Fruit fly (Drosophila melanogaster) whole organism, embryonic: ENCODE measurements around the gene Iyd.

Experiments
- ATbp ChIP-seq: fragments of 200-800 bp; sonication (Bioruptor generic); optimal IDR thresholded peaks from 2 replicates; lab custom pipeline; 2017; ENCODE audit warnings: missing biosample characterization, mild to moderate bottlenecking, missing genetic modification characterization, missing genetic modification reagents
- B-H1 ChIP-seq: fragments of 200-800 bp; sonication (Bioruptor generic); IDR thresholded peaks from 3 replicates; pipeline ENCODE4 v1.3.6; 2022; ENCODE audit warnings: missing biosample characterization, missing genetic modification characterization
- CG10979 ChIP-seq: fragments of 200-800 bp; sonication (Bioruptor generic); optimal IDR thresholded peaks from 2 replicates; lab custom pipeline; 2018; ENCODE audit warnings: missing biosample characterization, mild to moderate bottlenecking, missing genetic modification characterization, moderate library complexity
- CG11093 ChIP-seq: fragments of 200-800 bp; sonication (Bioruptor generic); IDR thresholded peaks from 3 replicates; pipeline ENCODE4 v1.3.6; 2022; ENCODE audit warnings: missing biosample characterization, missing genetic modification characterization
- CG11695 ChIP-seq: fragments of 200-800 bp; sonication (Bioruptor generic); IDR thresholded peaks from 3 replicates; pipeline ENCODE4 v1.3.6; 2022; ENCODE audit warnings: missing biosample characterization, missing genetic modification characterization
- CG13424 ChIP-seq: fragments of 200-800 bp; sonication (Bioruptor generic); optimal IDR thresholded peaks from 2 replicates; lab custom pipeline; 2019; ENCODE audit warnings: missing biosample characterization, mild to moderate bottlenecking, missing genetic modification characterization, moderate library complexity
- CG13624 ChIP-seq: fragments of 200-800 bp; sonication (Bioruptor generic); optimal IDR thresholded peaks from 2 replicates; lab custom pipeline; 2016; ENCODE audit warnings: missing biosample characterization, missing genetic modification characterization
- CG14050 ChIP-seq: fragments of 200-800 bp; sonication (Bioruptor generic); IDR thresholded peaks from 3 replicates; pipeline ENCODE4 v1.3.6; 2022; ENCODE audit warnings: missing biosample characterization, missing genetic modification characterization
- CG15011 ChIP-seq: fragments of 200-800 bp; sonication (Bioruptor generic); optimal IDR thresholded peaks from 3 replicates; lab custom pipeline; 2018; ENCODE audit warnings: missing biosample characterization, mild to moderate bottlenecking, missing genetic modification characterization
- CG17612 ChIP-seq: fragments of 200-800 bp; sonication (Bioruptor generic); IDR thresholded peaks from 2 replicates; pipeline ENCODE4 v1.3.6; 2022; ENCODE audit warnings: missing biosample characterization, missing genetic modification characterization
- CG18476 ChIP-seq: fragments of 200-800 bp; sonication (Bioruptor generic); optimal IDR thresholded peaks from 2 replicates; lab custom pipeline; 2016; ENCODE audit warnings: missing biosample characterization, mild to moderate bottlenecking, missing genetic modification characterization
- CG2120 ChIP-seq: fragments of 200-800 bp; sonication (Bioruptor generic); optimal IDR thresholded peaks from 3 replicates; lab custom pipeline; 2016; ENCODE audit warnings: missing biosample characterization, missing genetic modification characterization
- CG2129 ChIP-seq: fragments of 200-800 bp; sonication (Bioruptor generic); IDR thresholded peaks from 2 replicates; pipeline ENCODE4 v1.3.6; 2022; ENCODE audit warnings: missing biosample characterization, missing genetic modification characterization; ENCODE audit not compliant: partially characterized antibody
- CG2678 ChIP-seq: fragments of 200-800 bp; sonication (Bioruptor generic); optimal IDR thresholded peaks from 3 replicates; lab custom pipeline; 2019; ENCODE audit warnings: missing biosample characterization, mild to moderate bottlenecking, missing genetic modification characterization, moderate library complexity
- CG3847 ChIP-seq: fragments of 200-800 bp; sonication (Bioruptor generic); IDR thresholded peaks from 2 replicates; pipeline ENCODE4 v1.3.6; 2022; ENCODE audit warnings: missing biosample characterization, missing genetic modification characterization
- CG4854 ChIP-seq: fragments of 200-800 bp; sonication (Bioruptor generic); optimal IDR thresholded peaks from 2 replicates; lab custom pipeline; 2016; ENCODE audit warnings: missing biosample characterization, missing genetic modification characterization, inconsistent platforms
- CG6254 ChIP-seq: fragments of 200-800 bp; sonication (Bioruptor generic); optimal IDR thresholded peaks from 3 replicates; lab custom pipeline; 2017; ENCODE audit warnings: mild to moderate bottlenecking, missing biosample characterization, missing genetic modification reagents, missing genetic modification characterization
- CG8388 ChIP-seq: fragments of 200-800 bp; sonication (Bioruptor generic); optimal IDR thresholded peaks from 2 replicates; lab custom pipeline; 2019; ENCODE audit warnings: missing biosample characterization, mild to moderate bottlenecking, missing genetic modification characterization, moderate library complexity
- CG9797 ChIP-seq: fragments of 200-800 bp; sonication (Bioruptor generic); optimal IDR thresholded peaks from 3 replicates; lab custom pipeline; 2018; ENCODE audit warnings: missing biosample characterization, mild to moderate bottlenecking, missing genetic modification characterization
- Hand ChIP-seq: fragments of 200-800 bp; sonication (Bioruptor generic); optimal IDR thresholded peaks from 2 replicates; lab custom pipeline; 2017; ENCODE audit warnings: mild to moderate bottlenecking, missing biosample characterization, missing genetic modification reagents, missing genetic modification characterization
- Hmr ChIP-seq: fragments of 200-800 bp; sonication (Bioruptor generic); optimal IDR thresholded peaks from 3 replicates; lab custom pipeline; 2017; ENCODE audit warnings: mild to moderate bottlenecking, missing biosample characterization, missing genetic modification reagents, missing genetic modification characterization
- Hr78 ChIP-seq, 2 experiments: fragments of 200-800 bp in 1 of 2; fragments of >200 bp in 1 of 2; sonication (Bioruptor generic) in 1 of 2; optimal IDR thresholded peaks; 2 replicates each; lab custom pipeline; 2017 to 2019; ENCODE audit warnings: missing biosample characterization in 2 of 2, missing genetic modification characterization in 2 of 2, mild to moderate bottlenecking in 1 of 2, moderate library complexity in 1 of 2
- Lim3 ChIP-seq: fragments of 200-800 bp; sonication (Bioruptor generic); IDR thresholded peaks from 2 replicates; pipeline ENCODE4 v1.3.6; 2022; ENCODE audit warnings: missing biosample characterization, missing genetic modification characterization
- MBD-R2 ChIP-seq: fragments of 200-800 bp; sonication (Bioruptor generic); IDR thresholded peaks from 2 replicates; pipeline ENCODE4 v1.3.6; 2022; ENCODE audit warnings: missing biosample characterization, missing genetic modification characterization
- MTF-1 ChIP-seq: fragments of 200-800 bp; sonication (Bioruptor generic); optimal IDR thresholded peaks from 2 replicates; lab custom pipeline; 2018; ENCODE audit warnings: missing biosample characterization, mild to moderate bottlenecking, missing genetic modification characterization, borderline replicate concordance
- Med ChIP-seq: fragments of 200-800 bp; sonication (Bioruptor generic); peaks from one replicate; lab custom pipeline; 2016; ENCODE audit warnings: missing biosample characterization, missing genetic modification characterization, mild to moderate bottlenecking, inconsistent platforms, moderate library complexity
- Oli ChIP-seq: fragments of 200-800 bp; sonication (Bioruptor generic); optimal IDR thresholded peaks from 2 replicates; lab custom pipeline; 2018; ENCODE audit warnings: missing biosample characterization, mild to moderate bottlenecking, missing genetic modification characterization, moderate library complexity
- Scr ChIP-seq: fragments of 200-800 bp; sonication (Bioruptor generic); IDR thresholded peaks from 2 replicates; pipeline ENCODE4 v1.3.6; 2022; ENCODE audit warnings: missing biosample characterization, missing genetic modification characterization; ENCODE audit not compliant: partially characterized antibody
- Ssrp ChIP-seq: fragments of 200-800 bp; sonication (Bioruptor generic); optimal IDR thresholded peaks from 2 replicates; lab custom pipeline; 2018; ENCODE audit warnings: missing biosample characterization, mild to moderate bottlenecking, missing genetic modification characterization, moderate library complexity
- Trl ChIP-seq, 3 experiments: fragments of >200 bp in 2 of 3; fragments of 200-800 bp in 1 of 3; sonication (Bioruptor generic) in 1 of 3; optimal IDR thresholded peaks; 2 replicates in 1 of 3; 3 replicates in 2 of 3; lab custom pipeline; 2016 to 2017; ENCODE audit warnings: missing biosample characterization in 1 of 3, missing genetic modification characterization in 1 of 3
- bbx ChIP-seq: fragments of 200-800 bp; sonication (Bioruptor generic); IDR thresholded peaks from 2 replicates; pipeline ENCODE4 v1.3.6; 2022; ENCODE audit warnings: missing biosample characterization, missing genetic modification characterization; ENCODE audit not compliant: partially characterized antibody
- chif ChIP-seq, 2 experiments: fragments of 200-800 bp; sonication (Bioruptor generic); optimal IDR thresholded peaks; 3 replicates each; lab custom pipeline; 2016; ENCODE audit warnings: missing biosample characterization in 2 of 2, missing genetic modification characterization in 2 of 2
- crp ChIP-seq, 2 experiments: fragments of 200-800 bp; sonication (Bioruptor generic); optimal IDR thresholded peaks; 2 replicates in 1 of 2; 3 replicates in 1 of 2; lab custom pipeline; 2017; ENCODE audit warnings: missing biosample characterization in 2 of 2, missing genetic modification characterization in 2 of 2, mild to moderate bottlenecking in 1 of 2, moderate library complexity in 1 of 2
- da ChIP-seq: fragments of 200-800 bp; sonication (Bioruptor generic); optimal IDR thresholded peaks from 2 replicates; lab custom pipeline; 2016; ENCODE audit warnings: missing biosample characterization, missing genetic modification characterization
- dan ChIP-seq: fragments of 200-800 bp; sonication (Bioruptor generic); IDR thresholded peaks from 2 replicates; pipeline ENCODE4 v1.3.6; 2022; ENCODE audit warnings: missing biosample characterization, missing genetic modification characterization
- danr ChIP-seq: fragments of 200-800 bp; sonication (Bioruptor generic); IDR thresholded peaks from 2 replicates; pipeline ENCODE4 v1.3.6; 2022; ENCODE audit warnings: missing biosample characterization, missing genetic modification characterization
- dysf ChIP-seq: fragments of 200-800 bp; sonication (Bioruptor generic); IDR thresholded peaks from 3 replicates; pipeline ENCODE4 v1.3.6; 2022; ENCODE audit warnings: missing biosample characterization, missing genetic modification characterization
- inv ChIP-seq: fragments of 200-800 bp; sonication (Bioruptor generic); IDR thresholded peaks from 2 replicates; pipeline ENCODE4 v1.3.6; 2022; ENCODE audit warnings: missing biosample characterization, missing genetic modification characterization; ENCODE audit not compliant: partially characterized antibody
- kah ChIP-seq: fragments of 200-800 bp; sonication (Bioruptor generic); optimal IDR thresholded peaks from 2 replicates; lab custom pipeline; 2018; ENCODE audit warnings: missing biosample characterization, mild to moderate bottlenecking, missing genetic modification characterization
- kay ChIP-seq: fragments of 200-800 bp; sonication (Bioruptor generic); optimal IDR thresholded peaks from 2 replicates; lab custom pipeline; 2016; ENCODE audit warnings: missing biosample characterization, missing genetic modification characterization
- ro ChIP-seq: fragments of 200-800 bp; sonication (Bioruptor generic); IDR thresholded peaks from 2 replicates; pipeline ENCODE4 v1.3.6; 2022; ENCODE audit warnings: missing biosample characterization, missing genetic modification characterization
- schlank ChIP-seq: fragments of 200-800 bp; sonication (Bioruptor generic); optimal IDR thresholded peaks from 2 replicates; lab custom pipeline; 2018; ENCODE audit warnings: missing biosample characterization, mild to moderate bottlenecking, missing genetic modification characterization
- sd ChIP-seq: fragments of 200-800 bp; sonication (Bioruptor generic); optimal IDR thresholded peaks from 3 replicates; lab custom pipeline; 2018; ENCODE audit warnings: missing biosample characterization, mild to moderate bottlenecking, missing genetic modification characterization, moderate library complexity
- seq ChIP-seq: fragments of 200-800 bp; sonication (Bioruptor generic); IDR thresholded peaks from 2 replicates; pipeline ENCODE4 v1.3.6; 2022; ENCODE audit warnings: missing biosample characterization, missing genetic modification characterization
- tll ChIP-seq, 2 experiments: fragments of 200-800 bp in 1 of 2; fragments of >200 bp in 1 of 2; sonication (Bioruptor generic) in 1 of 2; optimal IDR thresholded peaks; 2 replicates each; lab custom pipeline; 2017 to 2019; ENCODE audit warnings: missing biosample characterization in 2 of 2, missing genetic modification characterization in 2 of 2, mild to moderate bottlenecking in 1 of 2, moderate library complexity in 1 of 2
- vnd ChIP-seq: fragments of 200-800 bp; sonication (Bioruptor generic); IDR thresholded peaks from 3 replicates; pipeline ENCODE4 v1.3.6; 2022; ENCODE audit warnings: missing biosample characterization, missing genetic modification characterization; ENCODE audit not compliant: partially characterized antibody

Gene Iyd

dm6 chr3L:11113198-11114197, 17.5 kb upstream of the Iyd start, which contains the start of gene Sod1 (continued):
- TF ChIP-seq CG11695 = no peak
- TF ChIP-seq inv (GFP tag; lab: Robert Waterston, UW) = no peak
- peak; percentile 65 for TF ChIP-seq Med (GFP tag; lab: Kevin White, UChicago)
- TF ChIP-seq dan (GFP tag; lab: Robert Waterston, UW) = no peak
- TF ChIP-seq chif (GFP tag; optimal IDR thresholded peaks at IDR 0.05; lab: Kevin White, UChicago) = no peak
- TF ChIP-seq CG2129 (GFP tag; lab: Robert Waterston, UW) = no peak
- TF ChIP-seq CG18476 (GFP tag; lab: Kevin White, UChicago) = no peak
- no peak for TF ChIP-seq CG8388 (GFP tag; lab: Kevin White, UChicago)
- peak; percentile 41; the same call in 1 of the 2 replicates for TF ChIP-seq MBD-R2 (GFP tag; lab: Robert Waterston, UW)
- no peak for TF ChIP-seq CG17612
- no peak for TF ChIP-seq ro (GFP tag; lab: Robert Waterston, UW)
- no peak for TF ChIP-seq seq (GFP tag; lab: Robert Waterston, UW)
- TF ChIP-seq Trl (optimal IDR thresholded peaks at IDR 0.05; lab: Kevin White, UChicago) = no peak
- TF ChIP-seq Trl (GFP tag; optimal IDR thresholded peaks at IDR 0.05; lab: Kevin White, UChicago) = no peak
- no peak for TF ChIP-seq CG2678 (tag; lab: Kevin White, UChicago)
- no peak for TF ChIP-seq Lim3 (GFP tag; lab: Robert Waterston, UW)
- peak; percentile 2 for TF ChIP-seq CG13624 (GFP tag; lab: Kevin White, UChicago)
- TF ChIP-seq Ssrp (tag; lab: Kevin White, UChicago) = no peak
- peak; percentile 61 for TF ChIP-seq CG9797
- no peak for TF ChIP-seq CG13424
- TF ChIP-seq crp (GFP tag; optimal IDR thresholded peaks at IDR 0.05; lab: Kevin White, UChicago) = no peak
- TF ChIP-seq kah = no peak
- TF ChIP-seq CG6254 (GFP tag; lab: Kevin White, UChicago) = no peak
- TF ChIP-seq CG11093 (GFP tag; lab: Robert Waterston, UW) = no peak
- no peak for TF ChIP-seq Hand (GFP tag; lab: Kevin White, UChicago)
- TF ChIP-seq da (GFP tag; lab: Kevin White, UChicago) = no peak
- no peak for TF ChIP-seq ATbp (GFP tag; lab: Kevin White, UChicago)
- no peak for TF ChIP-seq MTF-1
- TF ChIP-seq bbx = no peak
- no peak for TF ChIP-seq CG4854 (GFP tag; lab: Kevin White, UChicago)
- 0 out of 3 replicates have a peak, but pooled peaks have one; percentile 12 for TF ChIP-seq vnd (GFP tag; lab: Robert Waterston, UW)
- peak; percentile 6 for TF ChIP-seq CG2120
- TF ChIP-seq Hmr (GFP tag; lab: Kevin White, UChicago) = no peak
- TF ChIP-seq sd (tag; lab: Kevin White, UChicago) = peak; percentile 24
- TF ChIP-seq CG14050 (GFP tag; lab: Robert Waterston, UW) = no peak
- TF ChIP-seq CG15011 (GFP tag; lab: Kevin White, UChicago) = no peak
- no peak for TF ChIP-seq CG3847
- TF ChIP-seq danr = no peak
- TF ChIP-seq CG10979 (tag; lab: Kevin White, UChicago) = no peak
- TF ChIP-seq Scr (GFP tag; lab: Robert Waterston, UW) = 0 out of 2 replicates have a peak, but pooled peaks have one; percentile 33
- TF ChIP-seq kay (GFP tag; lab: Kevin White, UChicago) = no peak
- peak in 1 of 2 experiments; percentile 97 for TF ChIP-seq Hr78 (GFP tag; optimal IDR thresholded peaks at IDR 0.05; lab: Kevin White, UChicago)
- no peak for TF ChIP-seq dysf (GFP tag; lab: Robert Waterston, UW)
- TF ChIP-seq Oli (tag; lab: Kevin White, UChicago) = no peak
- TF ChIP-seq schlank (tag; lab: Kevin White, UChicago) = no peak
- TF ChIP-seq B-H1 (GFP tag; lab: Robert Waterston, UW) = no peak
- TF ChIP-seq tll (GFP tag; optimal IDR thresholded peaks at IDR 0.05; lab: Kevin White, UChicago) = no peak
